Worm (Caenorhabditis elegans): Measurements from ENCODE around the gene ZK622.4.

The ZK622.4 gene

ce11 chrII:5271729-5272322 lies 20.7 kb upstream of the ZK622.4 start, which contains the start of gene drn-1 (continued):
- no peak for TF ChIP-seq unc-130 (tag; optimal IDR thresholded peaks at IDR 0.05)

ce11 chrII:5276736-5277135 lies 15.8 kb upstream of the ZK622.4 start:
- TF ChIP-seq nhr-237 (tag; optimal IDR thresholded peaks at IDR 0.05) (no peak), fkh-10 (GFP tag; optimal IDR thresholded peaks at IDR 0.05) (peak; percentile 74), lsy-2 (tag; optimal IDR thresholded peaks at IDR 0.05) (peak in 1 of 2 experiments; percentile 47), isw-1 (GFP tag; IDR thresholded peaks at IDR 0.05) (no peak), egl-27 (tag; optimal IDR thresholded peaks at IDR 0.05) (no peak), alr-1 (tag; optimal IDR thresholded peaks at IDR 0.05; ENCODE audit: borderline replicate concordance) (no peak), fkh-8 (tag; optimal IDR thresholded peaks at IDR 0.05) (peak; percentile 37), lin-35 (GFP tag; optimal IDR thresholded peaks at IDR 0.05) (no peak), C16A3.4 (tag; optimal IDR thresholded peaks at IDR 0.05) (no peak), nhr-71 (tag; optimal IDR thresholded peaks at IDR 0.05) (peak; percentile 34), mdl-1 (tag; optimal IDR thresholded peaks at IDR 0.05) (no peak), hlh-4 (tag; optimal IDR thresholded peaks at IDR 0.05) (no peak), nhr-90 (tag; optimal IDR thresholded peaks at IDR 0.05; ENCODE audit: poor library complexity) (no peak), ets-5 (GFP tag; IDR thresholded peaks at IDR 0.05) (no peak), unc-86 (tag; optimal IDR thresholded peaks at IDR 0.05) (peak; percentile 46), Y116A8C.19 (tag; optimal IDR thresholded peaks at IDR 0.05; ENCODE audit: borderline replicate concordance) (no peak), lin-14 (GFP tag; optimal IDR thresholded peaks at IDR 0.05) (peak; percentile 90), sox-4 (tag; optimal IDR thresholded peaks at IDR 0.05) (no peak), ztf-4 (tag; optimal IDR thresholded peaks at IDR 0.05) (no peak), mep-1 (tag; optimal IDR thresholded peaks at IDR 0.05) (no peak), nhr-85 (tag) (no peak), fos-1 (tag; optimal IDR thresholded peaks at IDR 0.05) (no peak), F16B12.6 (tag; optimal IDR thresholded peaks at IDR 0.05) (no peak), pag-3 (tag; optimal IDR thresholded peaks at IDR 0.05; ENCODE audit: borderline replicate concordance, insufficient read depth) (no peak), jun-1 (tag; optimal IDR thresholded peaks at IDR 0.05) (no peak), snu-23 (GFP tag; optimal IDR thresholded peaks at IDR 0.05) (peak; percentile 6), ceh-82 (tag; optimal IDR thresholded peaks at IDR 0.05) (peak in 1 of 3 experiments; percentile 19)

- no peak for TF ChIP-seq aha-1 (tag; optimal IDR thresholded peaks at IDR 0.05)
- TF ChIP-seq lin-15B (tag; optimal IDR thresholded peaks at IDR 0.05), result no peak
- TF ChIP-seq ets-5 (GFP tag; IDR thresholded peaks at IDR 0.05), result no peak
- TF ChIP-seq mdl-1 (tag; optimal IDR thresholded peaks at IDR 0.05), result no peak
- peak; percentile 22 for TF ChIP-seq elt-2 (tag; optimal IDR thresholded peaks at IDR 0.05)
- peak; percentile 28 for TF ChIP-seq ama-1 (optimal IDR thresholded peaks at IDR 0.05)
Observed at ce11 chrII:5277780-5278179, 14.7 kb upstream of the ZK622.4 start.

ce11 chrII:5281137-5281536 lies 11.4 kb upstream of the ZK622.4 start:
- TF ChIP-seq nhr-84 (tag; optimal IDR thresholded peaks at IDR 0.05), result no peak
- TF ChIP-seq blmp-1 (tag; optimal IDR thresholded peaks at IDR 0.05), result no peak
- TF ChIP-seq lin-14 (GFP tag; optimal IDR thresholded peaks at IDR 0.05), result peak; percentile 10
- TF ChIP-seq nhr-20 (tag; optimal IDR thresholded peaks at IDR 0.05), result peak; percentile 7
- no peak for TF ChIP-seq unc-30 (tag; optimal IDR thresholded peaks at IDR 0.05)
- no peak for TF ChIP-seq lin-13 (GFP tag; optimal IDR thresholded peaks at IDR 0.05)
- no peak for TF ChIP-seq F16B12.6 (tag; optimal IDR thresholded peaks at IDR 0.05)
- TF ChIP-seq nhr-85 (tag), result peak; percentile 64
- TF ChIP-seq pqm-1 (tag; optimal IDR thresholded peaks at IDR 0.05), result no peak
- TF ChIP-seq unc-98 (GFP tag; IDR thresholded peaks at IDR 0.05), result no peak
- no peak for TF ChIP-seq C16A3.4 (tag; optimal IDR thresholded peaks at IDR 0.05)
- TF ChIP-seq elt-3 (tag; optimal IDR thresholded peaks at IDR 0.05), result peak in 1 of 6 experiments; percentile 15
- no peak for TF ChIP-seq rnt-1 (tag; optimal IDR thresholded peaks at IDR 0.05)
- peak in 1 of 2 experiments; percentile 29 for TF ChIP-seq lin-35 (GFP tag; optimal IDR thresholded peaks at IDR 0.05)
- no peak for TF ChIP-seq nhr-47 (tag; optimal IDR thresholded peaks at IDR 0.05)
- no peak for TF ChIP-seq mef-2 (tag; optimal IDR thresholded peaks at IDR 0.05)
- no peak for TF ChIP-seq hlh-17 (GFP tag; optimal IDR thresholded peaks at IDR 0.05; ENCODE audit: borderline replicate concordance)
- TF ChIP-seq elt-2 (tag; optimal IDR thresholded peaks at IDR 0.05), result peak; percentile 56
- no peak for TF ChIP-seq lin-15B (tag; optimal IDR thresholded peaks at IDR 0.05)
- TF ChIP-seq zag-1 (tag; optimal IDR thresholded peaks at IDR 0.05), result no peak
- no peak for TF ChIP-seq ztf-11 (tag; optimal IDR thresholded peaks at IDR 0.05)
- no peak for TF ChIP-seq mep-1 (tag; optimal IDR thresholded peaks at IDR 0.05)
- no peak for TF ChIP-seq isw-1 (GFP tag; IDR thresholded peaks at IDR 0.05)
- no peak for TF ChIP-seq pax-3 (tag; optimal IDR thresholded peaks at IDR 0.05)
- no peak for TF ChIP-seq fkh-10 (GFP tag; optimal IDR thresholded peaks at IDR 0.05)

All from whole organism, L1 larva.